Worm (Caenorhabditis elegans) whole organism, L1 larva: ENCODE results near the gene F37A8.5.

Experiments
- C04F5.9 ChIP-seq: sonication (generic microtip); optimal IDR thresholded peaks from 2 replicates; lab custom pipeline; 2016; ENCODE audit warnings: missing genetic modification characterization, missing compliant biosample characterization
- aha-1 ChIP-seq: fragments of 150-350 bp; optimal IDR thresholded peaks from 2 replicates; lab custom pipeline; 2014; ENCODE audit warnings: missing biosample characterization, missing genetic modification characterization
- alr-1 ChIP-seq: fragments of 200-800 bp; sonication (Bioruptor generic); optimal IDR thresholded peaks from 2 replicates; lab custom pipeline; 2018; ENCODE audit warnings: borderline replicate concordance, mild to moderate bottlenecking, missing genetic modification characterization, missing compliant biosample characterization
- aly-2 ChIP-seq: fragments of 150-350 bp; optimal IDR thresholded peaks from 2 replicates; lab custom pipeline; 2014; ENCODE audit warnings: missing biosample characterization, missing genetic modification characterization
- ama-1 ChIP-seq: fragments of 150-350 bp; optimal IDR thresholded peaks from 2 replicates; lab custom pipeline; 2014
- ceh-88 ChIP-seq: fragments of 200-800 bp; sonication (Bioruptor generic); IDR thresholded peaks from 2 replicates; pipeline ENCODE4 v1.3.6; 2022; ENCODE audit warnings: missing genetic modification characterization, missing compliant biosample characterization
- ces-1 ChIP-seq: fragments of 150-350 bp; optimal IDR thresholded peaks from 2 replicates; lab custom pipeline; 2014; ENCODE audit warnings: missing biosample characterization, missing genetic modification reagents, missing genetic modification characterization
- dsc-1 ChIP-seq: sonication (generic microtip); optimal IDR thresholded peaks from 2 replicates; lab custom pipeline; 2016; ENCODE audit warnings: mild to moderate bottlenecking, missing genetic modification characterization, missing compliant biosample characterization
- efl-1 ChIP-seq, 4 experiments: fragments of 150-350 bp; optimal IDR thresholded peaks in 3 of 4; peaks in 1 of 4; 1 replicate in 1 of 4; 2 replicates in 3 of 4; lab custom pipeline; 2014; ENCODE audit warnings: missing biosample characterization in 2 of 4, missing genetic modification characterization in 2 of 4, missing genetic modification reagents in 2 of 4
- efl-3 ChIP-seq: fragments of 200-800 bp; sonication (Bioruptor generic); optimal IDR thresholded peaks from 2 replicates; lab custom pipeline; 2018; ENCODE audit warnings: mild to moderate bottlenecking, missing genetic modification characterization, missing compliant biosample characterization
- egl-27 ChIP-seq, 2 experiments: fragments of 150-350 bp in 1 of 2; sonication (generic microtip); optimal IDR thresholded peaks; 3 replicates each; lab custom pipeline; 2017 to 2018; ENCODE audit warnings: missing biosample characterization in 2 of 2, missing genetic modification characterization in 2 of 2, missing genetic modification reagents in 2 of 2
- elt-3 ChIP-seq, 6 experiments: fragments of 150-350 bp in 1 of 6; sonication (generic microtip); optimal IDR thresholded peaks; 2 replicates each; lab custom pipeline; 2017 to 2018; ENCODE audit warnings: missing biosample characterization in 6 of 6, missing genetic modification characterization in 6 of 6, inconsistent platforms in 1 of 6
- ets-5 ChIP-seq: fragments of 200-800 bp; sonication (Bioruptor generic); IDR thresholded peaks from 2 replicates; pipeline ENCODE4 v1.3.6; 2022; ENCODE audit warnings: missing genetic modification characterization, missing compliant biosample characterization
- fkh-8 ChIP-seq: sonication (generic microtip); optimal IDR thresholded peaks from 2 replicates; lab custom pipeline; 2016; ENCODE audit warnings: mild to moderate bottlenecking, missing genetic modification characterization, missing compliant biosample characterization
- lin-13 ChIP-seq: fragments of 150-350 bp; optimal IDR thresholded peaks from 2 replicates; lab custom pipeline; 2014; ENCODE audit warnings: missing biosample characterization, missing genetic modification reagents, missing genetic modification characterization
- lin-14 ChIP-seq: fragments of 200-800 bp; sonication (Bioruptor generic); optimal IDR thresholded peaks from 2 replicates; lab custom pipeline; 2018; ENCODE audit warnings: mild to moderate bottlenecking, missing genetic modification characterization, moderate library complexity, missing compliant biosample characterization
- lin-35 ChIP-seq, 2 experiments: fragments of 150-350 bp; optimal IDR thresholded peaks; 2 replicates each; lab custom pipeline; 2014; ENCODE audit warnings: missing biosample characterization in 2 of 2, missing genetic modification characterization in 2 of 2, missing genetic modification reagents in 2 of 2
- lsy-2 ChIP-seq, 2 experiments: fragments of 150-350 bp; optimal IDR thresholded peaks; 2 replicates each; lab custom pipeline; 2014; ENCODE audit warnings: missing biosample characterization in 2 of 2, missing genetic modification characterization in 2 of 2
- mab-9 ChIP-seq: fragments of 200-800 bp; sonication (Bioruptor generic); IDR thresholded peaks from 2 replicates; pipeline ENCODE4 v1.3.6; 2022; ENCODE audit warnings: missing genetic modification reagents, missing genetic modification characterization, missing compliant biosample characterization
- mdl-1 ChIP-seq, 2 experiments: fragments of 150-350 bp; optimal IDR thresholded peaks; 2 replicates each; lab custom pipeline; 2014 to 2017; ENCODE audit warnings: missing biosample characterization in 2 of 2, missing genetic modification characterization in 2 of 2, inconsistent platforms in 1 of 2
- mef-2 ChIP-seq: fragments of 150-350 bp; optimal IDR thresholded peaks from 2 replicates; lab custom pipeline; 2014; ENCODE audit warnings: missing biosample characterization, missing genetic modification characterization
- nhr-19 ChIP-seq: fragments of 200-800 bp; sonication (Bioruptor generic); conservative IDR thresholded peaks from 2 replicates; pipeline ENCODE4 v1.3.6; 2022; ENCODE audit warnings: missing genetic modification characterization, missing compliant biosample characterization
- nhr-20 ChIP-seq: sonication (generic microtip); optimal IDR thresholded peaks from 2 replicates; lab custom pipeline; 2016; ENCODE audit warnings: mild to moderate bottlenecking, missing genetic modification characterization, missing compliant biosample characterization
- nhr-47 ChIP-seq: sonication (generic microtip); optimal IDR thresholded peaks from 2 replicates; lab custom pipeline; 2016; ENCODE audit warnings: mild to moderate bottlenecking, missing genetic modification characterization, moderate library complexity, missing compliant biosample characterization
- nhr-71 ChIP-seq: sonication (generic microtip); optimal IDR thresholded peaks from 2 replicates; lab custom pipeline; 2016; ENCODE audit warnings: mild to moderate bottlenecking, missing genetic modification characterization, moderate library complexity, missing compliant biosample characterization
- nhr-77 ChIP-seq: fragments of 150-350 bp; optimal IDR thresholded peaks from 2 replicates; lab custom pipeline; 2014; ENCODE audit warnings: missing biosample characterization, missing genetic modification characterization
- nhr-84 ChIP-seq: sonication (generic microtip); optimal IDR thresholded peaks from 2 replicates; lab custom pipeline; 2017; ENCODE audit warnings: missing biosample characterization, missing genetic modification characterization
- rnt-1 ChIP-seq: sonication (generic microtip); optimal IDR thresholded peaks from 2 replicates; lab custom pipeline; 2016; ENCODE audit warnings: mild to moderate bottlenecking, missing genetic modification characterization, moderate library complexity, missing compliant biosample characterization
- snu-23 ChIP-seq: sonication (generic microtip); optimal IDR thresholded peaks from 2 replicates; lab custom pipeline; 2016; ENCODE audit warnings: missing genetic modification characterization, missing compliant biosample characterization
- sup-37 ChIP-seq: fragments of 200-800 bp; sonication (Bioruptor generic); optimal IDR thresholded peaks from 2 replicates; lab custom pipeline; 2018; ENCODE audit warnings: mild to moderate bottlenecking, missing genetic modification characterization, missing compliant biosample characterization
- swsn-7 ChIP-seq: sonication (generic microtip); optimal IDR thresholded peaks from 2 replicates; lab custom pipeline; 2016; ENCODE audit warnings: missing genetic modification characterization, missing compliant biosample characterization
- tbx-2 ChIP-seq: sonication (generic microtip); optimal IDR thresholded peaks from 2 replicates; lab custom pipeline; 2016; ENCODE audit warnings: missing genetic modification characterization, missing compliant biosample characterization
- tlp-1 ChIP-seq: fragments of 150-350 bp; optimal IDR thresholded peaks from 2 replicates; lab custom pipeline; 2014; ENCODE audit warnings: missing biosample characterization, missing genetic modification characterization
- unc-130 ChIP-seq: fragments of 150-350 bp; optimal IDR thresholded peaks from 2 replicates; lab custom pipeline; 2017; ENCODE audit warnings: missing biosample characterization, missing genetic modification characterization, inconsistent platforms
- unc-30 ChIP-seq: sonication (generic microtip); optimal IDR thresholded peaks from 2 replicates; lab custom pipeline; 2017; ENCODE audit warnings: missing biosample characterization, missing genetic modification characterization
- unc-62 ChIP-seq: fragments of 150-350 bp; optimal IDR thresholded peaks from 2 replicates; lab custom pipeline; 2014; ENCODE audit warnings: missing biosample characterization, missing genetic modification reagents, missing genetic modification characterization
- unc-86 ChIP-seq: sonication (generic microtip); optimal IDR thresholded peaks from 2 replicates; lab custom pipeline; 2016; ENCODE audit warnings: missing genetic modification characterization, missing compliant biosample characterization
- xbp-1 ChIP-seq: sonication (generic microtip); optimal IDR thresholded peaks from 2 replicates; lab custom pipeline; 2016; ENCODE audit warnings: missing genetic modification characterization, missing compliant biosample characterization
- zip-4 ChIP-seq: fragments of 200-800 bp; sonication (Bioruptor generic); optimal IDR thresholded peaks from 2 replicates; lab custom pipeline; 2018; ENCODE audit warnings: mild to moderate bottlenecking, missing genetic modification characterization, moderate library complexity, missing compliant biosample characterization
- ztf-11 ChIP-seq, 2 experiments: sonication (generic microtip); optimal IDR thresholded peaks; 2 replicates each; lab custom pipeline; 2016 to 2017; ENCODE audit warnings: missing genetic modification characterization in 2 of 2, missing biosample characterization in 1 of 2, missing compliant biosample characterization in 1 of 2

F37A8.5 gene

DNA sequence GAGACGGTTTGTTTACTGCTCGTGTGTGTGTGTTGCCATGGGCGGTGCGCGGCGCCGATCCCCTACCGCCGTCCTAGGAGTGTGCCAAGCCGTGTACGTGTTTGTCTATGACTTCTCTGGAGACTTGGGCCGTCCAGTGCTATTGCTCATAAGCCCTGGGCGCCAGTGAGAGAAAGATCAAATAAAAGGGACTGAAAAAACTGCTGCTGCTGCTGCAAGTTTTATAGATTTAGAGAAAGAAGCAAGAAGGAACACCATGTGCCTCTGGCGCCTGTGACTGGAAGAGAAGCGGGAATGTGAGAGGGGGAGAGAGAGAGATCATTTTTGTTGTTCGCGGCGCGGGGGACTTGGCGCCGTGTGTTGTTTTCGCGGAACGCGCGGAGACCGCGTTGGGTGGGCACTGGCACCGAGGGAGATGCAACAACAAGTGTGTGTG is 27.6 kb downstream of the F37A8.5 start:
- TF ChIP-seq nhr-71 (tag; lab: Kevin White, UChicago) (peak; percentile 36), ztf-11 (tag; optimal IDR thresholded peaks at IDR 0.05; lab: Kevin White, UChicago) (peak in 1 of 2 experiments; percentile 10), egl-27 (tag; optimal IDR thresholded peaks at IDR 0.05; lab: Kevin White, UChicago) (peak in 1 of 2 experiments; percentile 8), nhr-20 (peak; percentile 16), xbp-1 (no peak), ets-5 (no peak), C04F5.9 (no peak), lin-14 (GFP tag; lab: Kevin White, UChicago) (peak; percentile 68), zip-4 (GFP tag; lab: Kevin White, UChicago) (no peak), efl-1 (optimal IDR thresholded peaks at IDR 0.05; lab: Kevin White, UChicago) (no peak), efl-1 (GFP tag; optimal IDR thresholded peaks at IDR 0.05 in 1 of 2; lab: Kevin White, UChicago) (peak in 1 of 2 experiments; percentile 44), rnt-1 (tag; lab: Kevin White, UChicago) (no peak), unc-30 (tag; lab: Kevin White, UChicago) (no peak), nhr-47 (tag; lab: Kevin White, UChicago) (peak; percentile 40), nhr-77 (tag; lab: Kevin White, UChicago) (peak; percentile 70), swsn-7 (tag; lab: Kevin White, UChicago) (peak; percentile 5), alr-1 (tag; lab: Kevin White, UChicago) (no peak), snu-23 (GFP tag; lab: Kevin White, UChicago) (no peak), unc-86 (tag; lab: Kevin White, UChicago) (no peak), mdl-1 (tag; optimal IDR thresholded peaks at IDR 0.05; lab: Kevin White, UChicago) (peak in 1 of 2 experiments; percentile 32), aly-2 (tag; lab: Kevin White, UChicago) (no peak), nhr-19 (GFP tag; lab: Robert Waterston, UW) (no peak), tbx-2 (peak; percentile 53), ceh-88 (GFP tag; lab: Robert Waterston, UW) (no peak), sup-37 (peak; percentile 5), lsy-2 (tag; optimal IDR thresholded peaks at IDR 0.05; lab: Kevin White, UChicago) (peak in 1 of 2 experiments; percentile 23), aha-1 (no peak), fkh-8 (tag; lab: Kevin White, UChicago) (peak; percentile 75), lin-35 (GFP tag; optimal IDR thresholded peaks at IDR 0.05; lab: Kevin White, UChicago) (no peak), ces-1 (no peak), ama-1 (lab: Kevin White, UChicago) (no peak)

ce11 chrIII:3986368-3986767 is 29.9 kb downstream of the F37A8.5 start, which contains the start of gene Y1A5A.1:
Gene Y1A5A.1, minus strand, starts transcription at chrIII:3986661.
- TF ChIP-seq lin-14 (GFP tag; lab: Kevin White, UChicago): no peak
- TF ChIP-seq efl-1 (optimal IDR thresholded peaks at IDR 0.05; lab: Kevin White, UChicago): no peak
- peak in 1 of 2 experiments; percentile 33 for TF ChIP-seq efl-1 (GFP tag; optimal IDR thresholded peaks at IDR 0.05 in 1 of 2; lab: Kevin White, UChicago)

- TF ChIP-seq aha-1 (no peak), tlp-1 (no peak), unc-62 (no peak), mab-9 (GFP tag; lab: Robert Waterston, UW) (no peak), unc-130 (no peak), nhr-84 (no peak), efl-3 (GFP tag; lab: Kevin White, UChicago) (no peak)
- TF ChIP-seq, all 84 proteins: peak for 0
Measured at ce11 chrIII:3987759-3988158, 31.3 kb downstream of the F37A8.5 start, which contains the start of gene C36E8.6. Gene C36E8.6, plus strand, starts transcription at chrIII:3988059.

- TF ChIP-seq lin-14 (GFP tag; lab: Kevin White, UChicago): peak; percentile 35
- TF ChIP-seq mef-2 (tag; lab: Kevin White, UChicago): peak; percentile 21
- no peak for TF ChIP-seq lin-13 (GFP tag; lab: Kevin White, UChicago)
- TF ChIP-seq lsy-2 (tag; optimal IDR thresholded peaks at IDR 0.05; lab: Kevin White, UChicago): no peak
- no peak for TF ChIP-seq ces-1
- TF ChIP-seq dsc-1: peak; percentile 36
- no peak for TF ChIP-seq elt-3 (tag; optimal IDR thresholded peaks at IDR 0.05; lab: Kevin White, UChicago)
- peak; percentile 46 for TF ChIP-seq nhr-71 (tag; lab: Kevin White, UChicago)
- peak; percentile 46 for TF ChIP-seq rnt-1 (tag; lab: Kevin White, UChicago)
Measured at ce11 chrIII:3991362-3991761, 34.9 kb downstream of the F37A8.5 start.
